Fruit fly (Drosophila melanogaster): ENCODE measurements around the gene CG9393.

Gene CG9393

DNA sequence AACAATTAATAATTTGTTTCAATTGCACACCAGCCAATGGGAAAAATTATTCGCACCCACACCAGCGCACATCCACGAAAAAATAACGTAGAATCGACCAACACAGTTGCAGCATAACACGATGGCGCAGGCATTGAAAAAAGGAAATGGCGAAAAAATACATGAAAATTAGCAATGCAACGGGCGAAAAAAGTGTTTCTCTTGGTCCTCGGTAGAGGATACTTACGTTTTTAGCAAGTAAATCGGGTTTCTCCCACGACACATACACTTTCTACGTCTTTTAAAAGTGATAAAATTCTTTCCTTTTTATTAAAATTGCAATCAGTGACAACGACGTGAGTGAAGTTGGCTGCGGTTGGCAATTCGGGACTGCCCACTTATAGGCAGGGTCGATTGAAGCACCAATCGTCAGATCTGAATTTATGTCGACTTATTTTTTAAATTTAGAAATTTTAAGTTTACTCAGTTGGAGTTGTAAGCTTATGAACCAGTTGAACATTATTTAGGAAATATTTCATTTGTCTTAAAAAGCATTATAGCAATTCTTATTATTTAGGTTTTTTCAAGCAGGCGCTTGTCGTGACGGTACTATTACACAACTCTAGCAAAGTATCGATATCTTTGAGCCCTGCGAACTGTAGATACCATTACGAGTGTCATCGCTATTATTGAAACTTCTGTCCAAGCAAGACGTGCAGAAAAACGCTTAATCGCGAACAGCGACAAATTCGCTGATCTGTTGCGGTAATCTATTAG is 14.1 kb upstream of the CG9393 start, which contains the start of the genes Kap-alpha3 and Son:
Gene Kap-alpha3, minus strand, starts transcription at position 352 of the 756 bp plus-strand sequence.
Gene Son, plus strand, starts transcription at position 661 of the 756 bp plus-strand sequence.
- peak; percentile 79 for TF ChIP-seq CG32121 (GFP tag; IDR thresholded peaks at IDR 0.05)
- peak; percentile 75 for TF ChIP-seq Pif1B (GFP tag; optimal IDR thresholded peaks at IDR 0.05)
- no peak for TF ChIP-seq CG12605 (GFP tag; IDR thresholded peaks at IDR 0.05)
- TF ChIP-seq CG17806 (tag; optimal IDR thresholded peaks at IDR 0.05), result peak; percentile 36
- no peak for TF ChIP-seq EcR (GFP tag; optimal IDR thresholded peaks at IDR 0.05)
- peak; percentile 74 for TF ChIP-seq CG34367 (tag; optimal IDR thresholded peaks at IDR 0.05)
- TF ChIP-seq CG15710 (tag; optimal IDR thresholded peaks at IDR 0.05), result peak; percentile 79
- peak; percentile 83 for TF ChIP-seq Pif1A (GFP tag; optimal IDR thresholded peaks at IDR 0.05)
- TF ChIP-seq CG4496 (GFP tag; IDR thresholded peaks at IDR 0.05), result peak; percentile 89
- no peak for TF ChIP-seq CG10348 (GFP tag; IDR thresholded peaks at IDR 0.05)
- peak; percentile 52 for TF ChIP-seq rn (GFP tag; IDR thresholded peaks at IDR 0.05)
- TF ChIP-seq CG9948 (tag; optimal IDR thresholded peaks at IDR 0.05), result peak; percentile 59
- TF ChIP-seq Snoo (tag; optimal IDR thresholded peaks at IDR 0.05), result peak; percentile 91
- TF ChIP-seq fd96Ca (GFP tag; IDR thresholded peaks at IDR 0.05), result peak; percentile 73; the same call in 2 of the 3 replicates
- peak; percentile 73 for TF ChIP-seq Ets98B (GFP tag; IDR thresholded peaks at IDR 0.05)
- TF ChIP-seq CG8159 (tag; optimal IDR thresholded peaks at IDR 0.05), result peak; percentile 72
- no peak for TF ChIP-seq CG13204 (GFP tag; optimal IDR thresholded peaks at IDR 0.05)
- peak; percentile 57 for TF ChIP-seq gl (tag; optimal IDR thresholded peaks at IDR 0.05)
- no peak for TF ChIP-seq CG14655 (GFP tag; optimal IDR thresholded peaks at IDR 0.05)
- TF ChIP-seq D1 (tag; optimal IDR thresholded peaks at IDR 0.05), result no peak
- TF ChIP-seq CG8301 (tag; optimal IDR thresholded peaks at IDR 0.05), result peak; percentile 77

- TF ChIP-seq Pif1B (GFP tag; optimal IDR thresholded peaks at IDR 0.05) (peak; percentile 96), CG13204 (GFP tag; optimal IDR thresholded peaks at IDR 0.05) (peak; percentile 82), rn (GFP tag; IDR thresholded peaks at IDR 0.05) (peak; percentile 97), Snoo (tag; optimal IDR thresholded peaks at IDR 0.05) (peak; percentile 96), CG8159 (tag; optimal IDR thresholded peaks at IDR 0.05) (peak; percentile 95), Ets98B (GFP tag; IDR thresholded peaks at IDR 0.05) (peak; percentile 99), gl (tag; optimal IDR thresholded peaks at IDR 0.05) (peak; percentile 90), CG15710 (tag; optimal IDR thresholded peaks at IDR 0.05) (peak; percentile 97), CG10348 (GFP tag; IDR thresholded peaks at IDR 0.05) (peak; percentile 92), CG17806 (tag; optimal IDR thresholded peaks at IDR 0.05) (peak; percentile 97), fd96Ca (GFP tag; IDR thresholded peaks at IDR 0.05) (peak; percentile 98), CG9948 (tag; optimal IDR thresholded peaks at IDR 0.05) (peak; percentile 96), D1 (tag; optimal IDR thresholded peaks at IDR 0.05) (peak; percentile 76), CG32121 (GFP tag; IDR thresholded peaks at IDR 0.05) (peak; percentile 98), CG34367 (tag; optimal IDR thresholded peaks at IDR 0.05) (peak; percentile 95), CG14655 (GFP tag; optimal IDR thresholded peaks at IDR 0.05) (peak; percentile 98), EcR (GFP tag; optimal IDR thresholded peaks at IDR 0.05) (peak; percentile 67), CG4496 (GFP tag; IDR thresholded peaks at IDR 0.05) (peak; percentile 99), CG12605 (GFP tag; IDR thresholded peaks at IDR 0.05) (peak; percentile 97), Pif1A (GFP tag; optimal IDR thresholded peaks at IDR 0.05) (peak; percentile 96), CG8301 (tag; optimal IDR thresholded peaks at IDR 0.05) (peak; percentile 99)
Observed at dm6 chr3R:9573812-9574587, 10.5 kb upstream of the CG9393 start, which contains the start of gene CG9399. Gene CG9399, minus strand, starts transcription at chr3R:9574211.

- TF ChIP-seq fd96Ca (GFP tag; IDR thresholded peaks at IDR 0.05), result no peak
- no peak for TF ChIP-seq CG4496 (GFP tag; IDR thresholded peaks at IDR 0.05)
- no peak for TF ChIP-seq D1 (tag; optimal IDR thresholded peaks at IDR 0.05)
- no peak for TF ChIP-seq Ets98B (GFP tag; IDR thresholded peaks at IDR 0.05)
- TF ChIP-seq CG15710 (tag; optimal IDR thresholded peaks at IDR 0.05), result no peak
- no peak for TF ChIP-seq Pif1A (GFP tag; optimal IDR thresholded peaks at IDR 0.05)
- TF ChIP-seq CG13204 (GFP tag; optimal IDR thresholded peaks at IDR 0.05), result no peak
- TF ChIP-seq CG34367 (tag; optimal IDR thresholded peaks at IDR 0.05), result no peak
Observed at dm6 chr3R:9572929-9573811, 9.7 kb upstream of the CG9393 start.

- TF ChIP-seq CG17806 (tag; optimal IDR thresholded peaks at IDR 0.05), result no peak
- no peak for TF ChIP-seq CG9948 (tag; optimal IDR thresholded peaks at IDR 0.05)
- no peak for TF ChIP-seq CG4496 (GFP tag; IDR thresholded peaks at IDR 0.05)
- TF ChIP-seq EcR (GFP tag; optimal IDR thresholded peaks at IDR 0.05), result no peak
- TF ChIP-seq CG13204 (GFP tag; optimal IDR thresholded peaks at IDR 0.05), result no peak
- TF ChIP-seq CG32121 (GFP tag; IDR thresholded peaks at IDR 0.05), result no peak
- TF ChIP-seq CG34367 (tag; optimal IDR thresholded peaks at IDR 0.05), result no peak
- no peak for TF ChIP-seq Pif1B (GFP tag; optimal IDR thresholded peaks at IDR 0.05)
- TF ChIP-seq rn (GFP tag; IDR thresholded peaks at IDR 0.05), result no peak
- no peak for TF ChIP-seq Ets98B (GFP tag; IDR thresholded peaks at IDR 0.05)
- TF ChIP-seq CG10348 (GFP tag; IDR thresholded peaks at IDR 0.05), result no peak
- TF ChIP-seq CG15710 (tag; optimal IDR thresholded peaks at IDR 0.05), result no peak
- TF ChIP-seq Pif1A (GFP tag; optimal IDR thresholded peaks at IDR 0.05), result no peak
- TF ChIP-seq CG8159 (tag; optimal IDR thresholded peaks at IDR 0.05), result no peak
Observed at dm6 chr3R:9571523-9571922, 8.1 kb upstream of the CG9393 start, which contains the start of gene CG9396. Gene CG9396, minus strand, starts transcription at chr3R:9571623.

All from whole organism, pupa.